Worm (Caenorhabditis elegans): ENCODE data around the gene tsp-20.

ce11 chrX:12017908-12018479, 15.8 kb downstream of the tsp-20 start, which contains the start of the genes nmat-1 and ucr-2.1:
- TF ChIP-seq nhr-237 (tag; optimal IDR thresholded peaks at IDR 0.05) (peak; percentile 41), lin-13 (tag; optimal IDR thresholded peaks at IDR 0.05) (peak; percentile 52), nhr-28 (tag; optimal IDR thresholded peaks at IDR 0.05) (no peak), nhr-76 (tag; optimal IDR thresholded peaks at IDR 0.05) (no peak), lsy-2 (tag; optimal IDR thresholded peaks at IDR 0.05) (peak; percentile 39), ces-1 (GFP tag; optimal IDR thresholded peaks at IDR 0.05) (peak; percentile 4), sptf-1 (tag; optimal IDR thresholded peaks at IDR 0.05) (peak; percentile 53), tbx-8 (GFP tag; optimal IDR thresholded peaks at IDR 0.05) (no peak), snpc-4 (tag; optimal IDR thresholded peaks at IDR 0.05) (no peak), nhr-12 (tag; optimal IDR thresholded peaks at IDR 0.05) (no peak)
